Worm (Caenorhabditis elegans) whole organism, young adult: ENCODE data around the gene F10E9.12.

Experiments
- B0019.2 ChIP-seq: fragments of 200-800 bp; sonication (Bioruptor generic); conservative IDR thresholded peaks from 2 replicates; pipeline ENCODE4 v1.3.6; 2022; ENCODE audit warnings: missing genetic modification reagents, missing genetic modification characterization, missing compliant biosample characterization
- C06A6.2 ChIP-seq: fragments of 200-800 bp; sonication (Bioruptor generic); conservative IDR thresholded peaks from 2 replicates; pipeline ENCODE4 v1.3.6; 2022; ENCODE audit warnings: missing genetic modification characterization, missing compliant biosample characterization
- C17E4.6 ChIP-seq: fragments of 200-800 bp; sonication (Bioruptor generic); IDR thresholded peaks from 2 replicates; pipeline ENCODE4 v1.3.6; 2022; ENCODE audit warnings: missing genetic modification reagents, missing genetic modification characterization, missing compliant biosample characterization
- F22D6.2 ChIP-seq: sonication (generic microtip); optimal IDR thresholded peaks from 2 replicates; lab custom pipeline; 2016; ENCODE audit warnings: mild to moderate bottlenecking, missing genetic modification characterization, missing compliant biosample characterization
- F37B4.10 ChIP-seq: fragments of 200-800 bp; sonication (Bioruptor generic); IDR thresholded peaks from 2 replicates; pipeline ENCODE4 v1.3.6; 2022; ENCODE audit warnings: missing genetic modification characterization, missing compliant biosample characterization
- F55B11.4 ChIP-seq: sonication (generic microtip); optimal IDR thresholded peaks from 2 replicates; lab custom pipeline; 2016; ENCODE audit warnings: missing compliant biosample characterization, missing genetic modification characterization, borderline replicate concordance; ENCODE audit not compliant: insufficient read depth
- K12H6.12 ChIP-seq: fragments of 200-800 bp; sonication (Bioruptor generic); optimal IDR thresholded peaks from 2 replicates; lab custom pipeline; 2018; ENCODE audit warnings: mild to moderate bottlenecking, missing genetic modification characterization, missing compliant biosample characterization
- Y53F4B.3 ChIP-seq: fragments of 200-800 bp; sonication (Bioruptor generic); IDR thresholded peaks from 2 replicates; pipeline ENCODE4 v1.3.6; 2022; ENCODE audit warnings: missing genetic modification reagents, missing genetic modification characterization, missing compliant biosample characterization
- ama-1 ChIP-seq, 3 experiments: fragments of 150-350 bp in 1 of 3; sonication (generic microtip) in 2 of 3; optimal IDR thresholded peaks; 2 replicates each; lab custom pipeline; 2014 to 2018; ENCODE audit warnings: missing biosample characterization in 2 of 3, missing genetic modification characterization in 2 of 3, missing genetic modification reagents in 2 of 3
- attf-3 ChIP-seq: fragments of 200-800 bp; sonication (Bioruptor generic); conservative IDR thresholded peaks from 2 replicates; pipeline ENCODE4 v1.3.6; 2022; ENCODE audit warnings: missing genetic modification reagents, missing genetic modification characterization, missing compliant biosample characterization
- attf-6 ChIP-seq: fragments of 200-800 bp; sonication (Bioruptor generic); IDR thresholded peaks from 2 replicates; pipeline ENCODE4 v1.3.6; 2022; ENCODE audit warnings: missing genetic modification reagents, missing genetic modification characterization, missing compliant biosample characterization
- bed-1 ChIP-seq: fragments of 200-800 bp; sonication (Bioruptor generic); IDR thresholded peaks from 2 replicates; pipeline ENCODE4 v1.3.6; 2022; ENCODE audit warnings: missing genetic modification reagents, missing genetic modification characterization, missing compliant biosample characterization
- bed-2 ChIP-seq: fragments of 200-800 bp; sonication (Bioruptor generic); IDR thresholded peaks from 2 replicates; pipeline ENCODE4 v1.3.6; 2022; ENCODE audit warnings: missing genetic modification reagents, missing genetic modification characterization, missing compliant biosample characterization
- cebp-1 ChIP-seq, 2 experiments: fragments of 200-800 bp in 1 of 2; sonication (Bioruptor generic) in 1 of 2; sonication (generic microtip) in 1 of 2; IDR thresholded peaks in 1 of 2; optimal IDR thresholded peaks in 1 of 2; 2 replicates each; pipeline versions ENCODE4 v1.3.6 to Lab custom; 2017 to 2022; ENCODE audit warnings: missing compliant biosample characterization in 2 of 2, missing genetic modification characterization in 2 of 2, mild to moderate bottlenecking in 1 of 2, missing genetic modification reagents in 1 of 2, moderate library complexity in 1 of 2
- cebp-2 ChIP-seq: fragments of 200-800 bp; sonication (Bioruptor generic); IDR thresholded peaks from 2 replicates; pipeline ENCODE4 v1.3.6; 2022; ENCODE audit warnings: missing genetic modification characterization, missing compliant biosample characterization
- ceh-100 ChIP-seq: fragments of 200-800 bp; sonication (Bioruptor generic); IDR thresholded peaks from 2 replicates; pipeline ENCODE4 v1.3.6; 2022; ENCODE audit warnings: missing genetic modification reagents, missing genetic modification characterization, missing compliant biosample characterization
- die-1 ChIP-seq: sonication (generic microtip); optimal IDR thresholded peaks from 2 replicates; lab custom pipeline; 2016; ENCODE audit warnings: missing genotype, mild to moderate bottlenecking, missing genetic modification characterization, missing compliant biosample characterization
- dox-1 ChIP-seq: fragments of 200-800 bp; sonication (Bioruptor generic); IDR thresholded peaks from 2 replicates; pipeline ENCODE4 v1.3.6; 2022; ENCODE audit warnings: missing genetic modification reagents, missing genetic modification characterization, missing compliant biosample characterization
- efl-1 ChIP-seq: fragments of 150-350 bp; optimal IDR thresholded peaks from 2 replicates; lab custom pipeline; 2014; ENCODE audit warnings: missing biosample characterization, missing genetic modification reagents, missing genetic modification characterization
- egl-44 ChIP-seq: fragments of 200-800 bp; sonication (Bioruptor generic); IDR thresholded peaks from 2 replicates; pipeline ENCODE4 v1.3.6; 2022; ENCODE audit warnings: missing genetic modification reagents, missing genetic modification characterization, missing compliant biosample characterization
- egrh-3 ChIP-seq: fragments of 200-800 bp; sonication (Bioruptor generic); IDR thresholded peaks from 2 replicates; pipeline ENCODE4 v1.3.6; 2022; ENCODE audit warnings: missing genetic modification reagents, missing genetic modification characterization, missing compliant biosample characterization
- fkh-3 ChIP-seq: sonication (generic microtip); optimal IDR thresholded peaks from 2 replicates; lab custom pipeline; 2016; ENCODE audit warnings: mild to moderate bottlenecking, missing genetic modification characterization, missing compliant biosample characterization
- hmg-1.2 ChIP-seq: fragments of 200-800 bp; sonication (Bioruptor generic); IDR thresholded peaks from 2 replicates; pipeline ENCODE4 v1.3.6; 2022; ENCODE audit warnings: missing genetic modification reagents, missing genetic modification characterization, missing compliant biosample characterization
- hrde-1 ChIP-seq: sonication (generic microtip); optimal IDR thresholded peaks from 2 replicates; lab custom pipeline; 2016; ENCODE audit warnings: missing genetic modification characterization, mild to moderate bottlenecking, missing compliant biosample characterization, moderate library complexity, missing genotype, missing genetic modification reagents, borderline replicate concordance
- lag-1 ChIP-seq: fragments of 200-800 bp; sonication (Bioruptor generic); IDR thresholded peaks from 2 replicates; pipeline ENCODE4 v1.3.6; 2022; ENCODE audit warnings: missing genetic modification reagents, missing genetic modification characterization, missing compliant biosample characterization
- let-526 ChIP-seq: fragments of 200-800 bp; sonication (Bioruptor generic); IDR thresholded peaks from 2 replicates; pipeline ENCODE4 v1.3.6; 2022; ENCODE audit warnings: missing genetic modification reagents, missing genetic modification characterization, missing compliant biosample characterization
- lin-26 ChIP-seq: fragments of 200-800 bp; sonication (Bioruptor generic); IDR thresholded peaks from 2 replicates; pipeline ENCODE4 v1.3.6; 2022; ENCODE audit warnings: missing genetic modification reagents, missing genetic modification characterization, missing compliant biosample characterization
- lir-1 ChIP-seq: fragments of 200-800 bp; sonication (Bioruptor generic); conservative IDR thresholded peaks from 2 replicates; pipeline ENCODE4 v1.3.6; 2022; ENCODE audit warnings: missing genetic modification reagents, missing genetic modification characterization, missing compliant biosample characterization
- lsl-1 ChIP-seq: fragments of 200-800 bp; sonication (Bioruptor generic); optimal IDR thresholded peaks from 2 replicates; lab custom pipeline; 2018; ENCODE audit warnings: mild to moderate bottlenecking, missing genetic modification characterization, moderate library complexity, missing compliant biosample characterization
- madf-6 ChIP-seq: fragments of 200-800 bp; sonication (Bioruptor generic); IDR thresholded peaks from 2 replicates; pipeline ENCODE4 v1.3.6; 2022; ENCODE audit warnings: missing genetic modification reagents, missing genetic modification characterization, missing compliant biosample characterization
- mcd-1 ChIP-seq: fragments of 200-800 bp; sonication (Bioruptor generic); IDR thresholded peaks from 2 replicates; pipeline ENCODE4 v1.3.6; 2022; ENCODE audit warnings: missing genetic modification reagents, missing genetic modification characterization, missing compliant biosample characterization
- mxl-1 ChIP-seq: sonication (generic microtip); optimal IDR thresholded peaks from 2 replicates; lab custom pipeline; 2016; ENCODE audit warnings: missing genetic modification characterization, missing compliant biosample characterization
- nhr-120 ChIP-seq: fragments of 200-800 bp; sonication (Bioruptor generic); IDR thresholded peaks from 2 replicates; pipeline ENCODE4 v1.3.6; 2022; ENCODE audit warnings: missing genetic modification characterization, missing compliant biosample characterization
- nhr-27 ChIP-seq: fragments of 200-800 bp; sonication (Bioruptor generic); optimal IDR thresholded peaks from 2 replicates; lab custom pipeline; 2018; ENCODE audit warnings: mild to moderate bottlenecking, missing genetic modification characterization, moderate library complexity, missing compliant biosample characterization
- nhr-80 ChIP-seq: sonication (generic microtip); optimal IDR thresholded peaks from 2 replicates; lab custom pipeline; 2016; ENCODE audit warnings: missing genetic modification characterization, missing compliant biosample characterization
- pha-4 ChIP-seq: fragments of 150-350 bp; sonication (generic microtip); optimal IDR thresholded peaks from 2 replicates; lab custom pipeline; 2014; ENCODE audit warnings: missing biosample characterization, missing genetic modification reagents, missing genetic modification characterization
- rec-8 ChIP-seq, 2 experiments: sonication (generic microtip); optimal IDR thresholded peaks; 2 replicates each; lab custom pipeline; 2016; ENCODE audit warnings: mild to moderate bottlenecking in 2 of 2, missing genetic modification characterization in 2 of 2, missing genetic modification reagents in 2 of 2, missing genotype in 2 of 2, missing biosample characterization in 1 of 2, missing compliant biosample characterization in 1 of 2, moderate library complexity in 1 of 2
- rpc-1 ChIP-seq, 2 experiments: fragments of 150-350 bp in 1 of 2; sonication (generic microtip) in 1 of 2; optimal IDR thresholded peaks; 2 replicates each; lab custom pipeline; 2014 to 2018; ENCODE audit warnings: missing biosample characterization in 1 of 2, missing genetic modification characterization in 1 of 2, missing genetic modification reagents in 1 of 2, missing genotype in 1 of 2
- sdz-38 ChIP-seq: sonication (generic microtip); optimal IDR thresholded peaks from 2 replicates; lab custom pipeline; 2016; ENCODE audit warnings: missing genotype, missing genetic modification characterization, missing compliant biosample characterization
- snpc-3.4 ChIP-seq: sonication (generic microtip); optimal IDR thresholded peaks from 2 replicates; lab custom pipeline; 2017; ENCODE audit warnings: missing genetic modification characterization, mild to moderate bottlenecking, missing compliant biosample characterization, antibody characterized with exemption, moderate library complexity, missing genotype, missing genetic modification reagents
- somi-1 ChIP-seq: fragments of 200-800 bp; sonication (Bioruptor generic); optimal IDR thresholded peaks from 2 replicates; lab custom pipeline; 2018; ENCODE audit warnings: mild to moderate bottlenecking, missing genetic modification characterization, missing compliant biosample characterization
- tbx-9 ChIP-seq: sonication (generic microtip); optimal IDR thresholded peaks from 2 replicates; lab custom pipeline; 2016; ENCODE audit warnings: borderline replicate concordance, missing genetic modification characterization, inconsistent platforms, missing compliant biosample characterization
- unc-62 ChIP-seq: fragments of 150-350 bp; optimal IDR thresholded peaks from 2 replicates; lab custom pipeline; 2014; ENCODE audit warnings: missing biosample characterization, missing genetic modification reagents, missing genetic modification characterization
- zfh-2 ChIP-seq: fragments of 200-800 bp; sonication (Bioruptor generic); conservative IDR thresholded peaks from 2 replicates; pipeline ENCODE4 v1.3.6; 2022; ENCODE audit warnings: missing genetic modification reagents, missing genetic modification characterization, missing compliant biosample characterization
- ztf-22 ChIP-seq: fragments of 200-800 bp; sonication (Bioruptor generic); optimal IDR thresholded peaks from 2 replicates; lab custom pipeline; 2018; ENCODE audit warnings: mild to moderate bottlenecking, missing genetic modification characterization, moderate library complexity, missing compliant biosample characterization
- ztf-25 ChIP-seq: fragments of 200-800 bp; sonication (Bioruptor generic); IDR thresholded peaks from 2 replicates; pipeline ENCODE4 v1.3.6; 2022; ENCODE audit warnings: missing genetic modification reagents, missing genetic modification characterization, missing compliant biosample characterization
- ztf-3 ChIP-seq: fragments of 200-800 bp; sonication (Bioruptor generic); optimal IDR thresholded peaks from 2 replicates; lab custom pipeline; 2018; ENCODE audit warnings: mild to moderate bottlenecking, missing genetic modification characterization, missing compliant biosample characterization

The F10E9.12 gene

DNA sequence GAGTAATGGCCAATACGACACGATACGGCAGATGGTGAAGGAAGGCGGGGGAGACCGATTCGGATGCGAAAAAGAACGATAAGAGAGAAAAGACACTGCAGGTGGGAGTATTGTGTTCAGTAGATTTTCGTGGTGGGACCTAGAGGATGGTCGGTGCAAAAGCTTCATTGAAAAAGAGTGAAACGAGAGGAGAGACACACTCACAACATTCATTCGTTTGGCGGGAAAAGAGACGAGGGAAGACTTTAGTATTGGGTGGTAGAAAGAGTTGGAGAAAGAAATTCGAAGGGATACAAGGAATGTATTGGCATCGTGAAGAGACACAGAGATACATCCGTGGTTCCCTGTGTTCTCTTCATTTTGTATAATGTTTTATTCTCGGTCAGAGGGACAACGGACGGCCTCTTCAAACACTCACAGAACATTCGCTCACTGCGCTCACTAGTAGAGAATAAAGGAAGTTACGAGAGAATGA lies 32.1 kb downstream of the F10E9.12 start (continued):
- TF ChIP-seq attf-3 (GFP tag; lab: Robert Waterston, UW) (0 out of 2 replicates have a peak, but pooled peaks have one; percentile 21), B0019.2 (no peak), egl-44 (GFP tag; lab: Robert Waterston, UW) (0 out of 2 replicates have a peak, but pooled peaks have one; percentile 25), madf-6 (GFP tag; lab: Robert Waterston, UW) (peak; percentile 29), lag-1 (GFP tag; lab: Robert Waterston, UW) (no peak), hrde-1 (no peak), nhr-120 (GFP tag; lab: Robert Waterston, UW) (no peak), bed-2 (GFP tag; lab: Robert Waterston, UW) (no peak), cebp-1 (GFP tag; IDR thresholded peaks at IDR 0.05; lab: Robert Waterston, UW) (no peak), cebp-1 (tag; optimal IDR thresholded peaks at IDR 0.05; lab: Kevin White, UChicago) (peak; percentile 77), rec-8 (tag; optimal IDR thresholded peaks at IDR 0.05; lab: Kevin White, UChicago) (no peak), efl-1 (no peak), lir-1 (GFP tag; lab: Robert Waterston, UW) (no peak), F37B4.10 (GFP tag; lab: Robert Waterston, UW) (no peak), F22D6.2 (tag; lab: Kevin White, UChicago) (no peak), cebp-2 (GFP tag; lab: Robert Waterston, UW) (no peak), rpc-1 (optimal IDR thresholded peaks at IDR 0.05; lab: Kevin White, UChicago) (no peak), rpc-1 (tag; optimal IDR thresholded peaks at IDR 0.05; lab: Kevin White, UChicago) (no peak), ztf-22 (GFP tag; lab: Kevin White, UChicago) (no peak), nhr-27 (no peak), nhr-80 (tag; lab: Kevin White, UChicago) (peak; percentile 78), C06A6.2 (no peak), ztf-25 (GFP tag; lab: Robert Waterston, UW) (no peak), fkh-3 (tag; lab: Kevin White, UChicago) (no peak), let-526 (GFP tag; lab: Robert Waterston, UW) (no peak), dox-1 (GFP tag; lab: Robert Waterston, UW) (peak; percentile 59), pha-4 (tag; lab: Kevin White, UChicago) (no peak), unc-62 (GFP tag; lab: Kevin White, UChicago) (no peak), K12H6.12 (tag; lab: Kevin White, UChicago) (peak; percentile 73), zfh-2 (GFP tag; lab: Robert Waterston, UW) (peak; percentile 43; the same call in 1 of the 2 replicates), hmg-1.2 (GFP tag; lab: Robert Waterston, UW) (peak; percentile 80; the same call in 1 of the 2 replicates), tbx-9 (tag; lab: Kevin White, UChicago) (no peak), mcd-1 (peak; percentile 47; the same call in 1 of the 2 replicates), somi-1 (GFP tag; lab: Kevin White, UChicago) (peak; percentile 39), snpc-3.4 (peak; percentile 26), ama-1 (optimal IDR thresholded peaks at IDR 0.05; lab: Kevin White, UChicago) (peak; percentile 32), ama-1 (GFP tag; optimal IDR thresholded peaks at IDR 0.05; lab: Kevin White, UChicago) (no peak), attf-6 (GFP tag; lab: Robert Waterston, UW) (no peak), ceh-100 (no peak), C17E4.6 (GFP tag; lab: Robert Waterston, UW) (no peak), ztf-3 (GFP tag; lab: Kevin White, UChicago) (no peak), egrh-3 (GFP tag; lab: Robert Waterston, UW) (0 out of 2 replicates have a peak, but pooled peaks have one; percentile 16), die-1 (tag; lab: Kevin White, UChicago) (peak; percentile 22), bed-1 (no peak), Y53F4B.3 (GFP tag; lab: Robert Waterston, UW) (no peak), lin-26 (no peak), mxl-1 (tag; lab: Kevin White, UChicago) (no peak), sdz-38 (tag; lab: Kevin White, UChicago) (no peak), lsl-1 (GFP tag; lab: Kevin White, UChicago) (no peak), F55B11.4 (tag; lab: Kevin White, UChicago) (no peak)
